Fruit fly (Drosophila melanogaster) whole organism, embryonic: ENCODE data around the gene Hmt4-20.

ENCODE experiments used
- Ada2b ChIP-seq: fragments of 200-800 bp; sonication (Bioruptor generic); IDR thresholded peaks from 2 replicates; pipeline ENCODE4 v1.3.6; 2022; ENCODE audit warnings: missing biosample characterization, missing genetic modification characterization
- B-H1 ChIP-seq: fragments of 200-800 bp; sonication (Bioruptor generic); IDR thresholded peaks from 3 replicates; pipeline ENCODE4 v1.3.6; 2022; ENCODE audit warnings: missing biosample characterization, missing genetic modification characterization
- Bdp1 ChIP-seq: fragments of 200-800 bp; sonication (Bioruptor generic); optimal IDR thresholded peaks from 3 replicates; lab custom pipeline; 2016; ENCODE audit warnings: missing biosample characterization, missing genetic modification characterization
- CG10267 ChIP-seq: fragments of 200-800 bp; sonication (Bioruptor generic); optimal IDR thresholded peaks from 2 replicates; lab custom pipeline; 2018; ENCODE audit warnings: missing biosample characterization, mild to moderate bottlenecking, missing genetic modification characterization, moderate library complexity
- CG10366 ChIP-seq: fragments of 200-800 bp; sonication (Bioruptor generic); IDR thresholded peaks from 2 replicates; pipeline ENCODE4 v1.3.6; 2022; ENCODE audit warnings: missing biosample characterization, missing genetic modification characterization
- CG10654 ChIP-seq: fragments of 200-800 bp; sonication (Bioruptor generic); optimal IDR thresholded peaks from 2 replicates; lab custom pipeline; 2016; ENCODE audit warnings: missing biosample characterization, missing genetic modification characterization
- CG10959 ChIP-seq: fragments of 200-800 bp; sonication (Bioruptor generic); IDR thresholded peaks from 2 replicates; pipeline ENCODE4 v1.3.6; 2022; ENCODE audit warnings: missing biosample characterization, missing genetic modification characterization
- CG12155 ChIP-seq: fragments of 200-800 bp; sonication (Bioruptor generic); optimal IDR thresholded peaks from 3 replicates; lab custom pipeline; 2016; ENCODE audit warnings: missing biosample characterization, missing genetic modification characterization
- CG12219 ChIP-seq: fragments of 200-800 bp; sonication (Bioruptor generic); optimal IDR thresholded peaks from 3 replicates; lab custom pipeline; 2018; ENCODE audit warnings: missing biosample characterization, mild to moderate bottlenecking, missing genetic modification characterization
- CG13296 ChIP-seq: fragments of 200-800 bp; sonication (Bioruptor generic); optimal IDR thresholded peaks from 3 replicates; lab custom pipeline; 2018; ENCODE audit warnings: missing biosample characterization, mild to moderate bottlenecking, missing genetic modification characterization
- CG13424 ChIP-seq: fragments of 200-800 bp; sonication (Bioruptor generic); optimal IDR thresholded peaks from 2 replicates; lab custom pipeline; 2019; ENCODE audit warnings: missing biosample characterization, mild to moderate bottlenecking, missing genetic modification characterization, moderate library complexity
- CG13624 ChIP-seq: fragments of 200-800 bp; sonication (Bioruptor generic); optimal IDR thresholded peaks from 2 replicates; lab custom pipeline; 2016; ENCODE audit warnings: missing biosample characterization, missing genetic modification characterization
- CG14710 ChIP-seq: fragments of 200-800 bp; sonication (Bioruptor generic); optimal IDR thresholded peaks from 3 replicates; lab custom pipeline; 2019; ENCODE audit warnings: missing biosample characterization, mild to moderate bottlenecking, missing genetic modification characterization, moderate library complexity
- CG18011 ChIP-seq: fragments of 200-800 bp; sonication (Bioruptor generic); optimal IDR thresholded peaks from 2 replicates; lab custom pipeline; 2017; ENCODE audit warnings: missing biosample characterization, missing genetic modification characterization, mild to moderate bottlenecking, moderate library complexity, missing genotype
- CG30431 ChIP-seq: fragments of 200-800 bp; sonication (Bioruptor generic); optimal IDR thresholded peaks from 2 replicates; lab custom pipeline; 2017; ENCODE audit warnings: missing biosample characterization, missing genetic modification characterization
- CG3281 ChIP-seq: fragments of 200-800 bp; sonication (Bioruptor generic); optimal IDR thresholded peaks from 3 replicates; lab custom pipeline; 2017; ENCODE audit warnings: missing biosample characterization, mild to moderate bottlenecking, missing genetic modification characterization
- CG34376 ChIP-seq: fragments of 200-800 bp; sonication (Bioruptor generic); optimal IDR thresholded peaks from 2 replicates; lab custom pipeline; 2018; ENCODE audit warnings: missing biosample characterization, mild to moderate bottlenecking, missing genetic modification characterization
- CG3995 ChIP-seq: fragments of 200-800 bp; sonication (Bioruptor generic); optimal IDR thresholded peaks from 3 replicates; lab custom pipeline; 2016; ENCODE audit warnings: missing biosample characterization, missing genetic modification characterization
- CG42726 ChIP-seq: fragments of 200-800 bp; sonication (Bioruptor generic); IDR thresholded peaks from 2 replicates; pipeline ENCODE4 v1.3.6; 2022; ENCODE audit warnings: missing biosample characterization, missing genetic modification characterization; ENCODE audit not compliant: partially characterized antibody
- CG4282 ChIP-seq: fragments of 200-800 bp; sonication (Bioruptor generic); optimal IDR thresholded peaks from 2 replicates; lab custom pipeline; 2016; ENCODE audit warnings: missing biosample characterization, missing genetic modification characterization
- CG4707 ChIP-seq: fragments of 200-800 bp; sonication (Bioruptor generic); optimal IDR thresholded peaks from 2 replicates; lab custom pipeline; 2018; ENCODE audit warnings: missing biosample characterization, mild to moderate bottlenecking, missing genetic modification characterization, moderate library complexity
- CG6813 ChIP-seq: fragments of 200-800 bp; sonication (Bioruptor generic); optimal IDR thresholded peaks from 2 replicates; lab custom pipeline; 2017; ENCODE audit warnings: missing biosample characterization, missing genetic modification characterization, mild to moderate bottlenecking, moderate library complexity, missing genetic modification reagents
- CG7357 ChIP-seq: fragments of 200-800 bp; sonication (Bioruptor generic); IDR thresholded peaks from 3 replicates; pipeline ENCODE4 v1.3.6; 2022; ENCODE audit warnings: missing biosample characterization, missing genetic modification characterization
- CG7372 ChIP-seq: fragments of 200-800 bp; sonication (Bioruptor generic); IDR thresholded peaks from 2 replicates; pipeline ENCODE4 v1.3.6; 2022; ENCODE audit warnings: missing biosample characterization, missing genetic modification characterization
- CG7839 ChIP-seq: fragments of 200-800 bp; sonication (Bioruptor generic); optimal IDR thresholded peaks from 3 replicates; lab custom pipeline; 2018; ENCODE audit warnings: missing biosample characterization, mild to moderate bottlenecking, missing genetic modification characterization, moderate library complexity
- CHES-1-like ChIP-seq: fragments of 200-800 bp; sonication (Bioruptor generic); optimal IDR thresholded peaks from 2 replicates; lab custom pipeline; 2016; ENCODE audit warnings: missing biosample characterization, missing genetic modification characterization
- Dfd ChIP-seq, 2 experiments: fragments of >200 bp; optimal IDR thresholded peaks; 2 replicates each; lab custom pipeline; 2017; ENCODE audit warnings: missing biosample characterization in 2 of 2, missing genetic modification characterization in 2 of 2
- Dll ChIP-seq: fragments of 200-800 bp; sonication (Bioruptor generic); IDR thresholded peaks from 4 replicates; pipeline ENCODE4 v1.3.6; 2022; ENCODE audit warnings: missing biosample characterization, missing genetic modification characterization; ENCODE audit not compliant: partially characterized antibody
- Hand ChIP-seq: fragments of 200-800 bp; sonication (Bioruptor generic); optimal IDR thresholded peaks from 2 replicates; lab custom pipeline; 2017; ENCODE audit warnings: mild to moderate bottlenecking, missing biosample characterization, missing genetic modification reagents, missing genetic modification characterization
- Oaz ChIP-seq: fragments of 200-800 bp; sonication (Bioruptor generic); IDR thresholded peaks from 2 replicates; pipeline ENCODE4 v1.3.6; 2022; ENCODE audit warnings: missing biosample characterization, missing genetic modification characterization
- Optix ChIP-seq: fragments of 200-800 bp; sonication (Bioruptor generic); IDR thresholded peaks from 3 replicates; pipeline ENCODE4 v1.3.6; 2022; ENCODE audit warnings: missing biosample characterization, missing genetic modification characterization
- Ravus ChIP-seq: fragments of 200-800 bp; sonication (Bioruptor generic); IDR thresholded peaks from 2 replicates; pipeline ENCODE4 v1.3.6; 2022; ENCODE audit warnings: missing biosample characterization, missing genetic modification characterization
- Scr ChIP-seq: fragments of 200-800 bp; sonication (Bioruptor generic); IDR thresholded peaks from 2 replicates; pipeline ENCODE4 v1.3.6; 2022; ENCODE audit warnings: missing biosample characterization, missing genetic modification characterization; ENCODE audit not compliant: partially characterized antibody
- Ssrp ChIP-seq: fragments of 200-800 bp; sonication (Bioruptor generic); optimal IDR thresholded peaks from 2 replicates; lab custom pipeline; 2018; ENCODE audit warnings: missing biosample characterization, mild to moderate bottlenecking, missing genetic modification characterization, moderate library complexity
- Trl ChIP-seq, 3 experiments: fragments of >200 bp in 2 of 3; fragments of 200-800 bp in 1 of 3; sonication (Bioruptor generic) in 1 of 3; optimal IDR thresholded peaks; 2 replicates in 1 of 3; 3 replicates in 2 of 3; lab custom pipeline; 2016 to 2017; ENCODE audit warnings: missing biosample characterization in 1 of 3, missing genetic modification characterization in 1 of 3
- ap ChIP-seq: fragments of 200-800 bp; sonication (Bioruptor generic); IDR thresholded peaks from 2 replicates; pipeline ENCODE4 v1.3.6; 2022; ENCODE audit warnings: missing biosample characterization, missing genetic modification characterization
- bigmax ChIP-seq: fragments of 200-800 bp; sonication (Bioruptor generic); optimal IDR thresholded peaks from 2 replicates; lab custom pipeline; 2018; ENCODE audit warnings: missing biosample characterization, mild to moderate bottlenecking, missing genetic modification characterization
- crol ChIP-seq: fragments of 200-800 bp; sonication (Bioruptor generic); IDR thresholded peaks from 2 replicates; pipeline ENCODE4 v1.3.6; 2022; ENCODE audit warnings: missing biosample characterization, missing genetic modification characterization
- en ChIP-seq: fragments of 200-800 bp; sonication (Bioruptor generic); optimal IDR thresholded peaks from 2 replicates; lab custom pipeline; 2016; ENCODE audit warnings: missing biosample characterization, missing genetic modification characterization
- lmd ChIP-seq: fragments of 200-800 bp; sonication (Bioruptor generic); IDR thresholded peaks from 2 replicates; pipeline ENCODE4 v1.3.6; 2022; ENCODE audit warnings: missing biosample characterization, missing genetic modification characterization
- lola ChIP-seq, 3 experiments: fragments of >200 bp in 2 of 3; fragments of 200-800 bp in 1 of 3; sonication (Bioruptor generic) in 1 of 3; optimal IDR thresholded peaks; 2 replicates each; lab custom pipeline; 2017 to 2019; ENCODE audit warnings: missing biosample characterization in 3 of 3, missing genetic modification characterization in 3 of 3, mild to moderate bottlenecking in 1 of 3, moderate library complexity in 1 of 3
- nmo ChIP-seq: fragments of 200-800 bp; sonication (Bioruptor generic); optimal IDR thresholded peaks from 2 replicates; lab custom pipeline; 2018; ENCODE audit warnings: missing biosample characterization, mild to moderate bottlenecking, missing genetic modification characterization, moderate library complexity
- p53 ChIP-seq: fragments of 200-800 bp; sonication (Bioruptor generic); optimal IDR thresholded peaks from 2 replicates; lab custom pipeline; 2016; ENCODE audit warnings: missing biosample characterization, missing genetic modification characterization
- pb ChIP-seq: fragments of 200-800 bp; sonication (Bioruptor generic); optimal IDR thresholded peaks from 3 replicates; lab custom pipeline; 2016; ENCODE audit warnings: missing biosample characterization, missing genetic modification characterization
- pfk ChIP-seq: fragments of 200-800 bp; sonication (Bioruptor generic); optimal IDR thresholded peaks from 2 replicates; lab custom pipeline; 2018; ENCODE audit warnings: missing biosample characterization, mild to moderate bottlenecking, missing genetic modification characterization, moderate library complexity
- pita ChIP-seq: fragments of 200-800 bp; sonication (Bioruptor generic); optimal IDR thresholded peaks from 2 replicates; lab custom pipeline; 2017; ENCODE audit warnings: missing biosample characterization, mild to moderate bottlenecking, missing genetic modification characterization
- stc ChIP-seq: fragments of 200-800 bp; sonication (Bioruptor generic); IDR thresholded peaks from 2 replicates; pipeline ENCODE4 v1.3.6; 2022; ENCODE audit warnings: missing biosample characterization, missing genetic modification characterization
- tgo ChIP-seq: fragments of 200-800 bp; sonication (Bioruptor generic); IDR thresholded peaks from 3 replicates; pipeline ENCODE4 v1.3.6; 2022; ENCODE audit warnings: missing biosample characterization, missing genetic modification characterization
- trem ChIP-seq: fragments of 200-800 bp; optimal IDR thresholded peaks from 3 replicates; lab custom pipeline; 2019; ENCODE audit warnings: missing biosample characterization, mild to moderate bottlenecking, missing genetic modification characterization, moderate library complexity
- yki ChIP-seq: fragments of >200 bp; optimal IDR thresholded peaks from 3 replicates; lab custom pipeline; 2018
- zen ChIP-seq: fragments of 200-800 bp; sonication (Bioruptor generic); optimal IDR thresholded peaks from 3 replicates; lab custom pipeline; 2018; ENCODE audit warnings: missing biosample characterization, mild to moderate bottlenecking, missing genetic modification characterization, moderate library complexity

The Hmt4-20 gene

DNA sequence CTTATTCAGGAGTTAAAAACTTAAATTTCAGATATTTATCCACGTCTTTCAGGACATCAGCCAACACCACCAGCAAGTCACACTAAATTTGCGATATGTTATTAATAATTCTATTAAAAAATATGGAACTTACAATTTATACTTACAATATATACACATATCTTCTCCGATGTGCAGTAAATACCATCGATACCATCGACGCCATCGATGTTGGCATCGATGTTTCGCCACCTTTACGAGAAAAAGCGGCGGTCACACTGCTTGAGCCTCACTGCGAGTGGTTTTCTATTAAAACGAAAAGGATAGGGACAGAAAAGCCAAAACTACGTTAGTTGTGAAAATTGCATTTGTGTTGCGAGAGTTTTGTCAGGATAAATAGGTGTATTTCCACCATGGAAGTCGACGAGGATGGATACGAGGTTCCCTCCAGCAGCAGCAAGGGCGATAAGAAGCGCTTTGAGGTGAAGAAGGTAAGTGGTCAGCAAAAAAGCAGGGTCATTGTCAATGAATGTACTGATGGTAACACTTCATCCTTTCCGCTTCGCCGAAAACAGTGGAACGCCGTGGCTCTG is 8.7 kb downstream of the Hmt4-20 start, which contains the start of gene Roc1a (continued):
- peak in 1 of 3 experiments; percentile 13 for TF ChIP-seq lola (GFP tag; optimal IDR thresholded peaks at IDR 0.05; lab: Kevin White, UChicago)
- TF ChIP-seq CG12219 (GFP tag; lab: Kevin White, UChicago) = no peak
- no peak for TF ChIP-seq Dfd (GFP tag; optimal IDR thresholded peaks at IDR 0.05; lab: Kevin White, UChicago)
- no peak for TF ChIP-seq CG30431
- no peak for TF ChIP-seq CG34376 (GFP tag; lab: Kevin White, UChicago)
- TF ChIP-seq pb (GFP tag; lab: Kevin White, UChicago) = no peak
- TF ChIP-seq p53 (GFP tag; lab: Kevin White, UChicago) = no peak
- TF ChIP-seq Ada2b = no peak
- no peak for TF ChIP-seq CG18011 (GFP tag; lab: Kevin White, UChicago)
- TF ChIP-seq CHES-1-like = no peak
- no peak for TF ChIP-seq trem (tag; lab: Kevin White, UChicago)
- no peak for TF ChIP-seq CG12155 (GFP tag; lab: Kevin White, UChicago)
- no peak for TF ChIP-seq CG10654 (GFP tag; lab: Kevin White, UChicago)
- no peak for TF ChIP-seq en (GFP tag; lab: Kevin White, UChicago)
- no peak for TF ChIP-seq pita (GFP tag; lab: Kevin White, UChicago)
- no peak for TF ChIP-seq CG10959 (GFP tag; lab: Robert Waterston, UW)
- no peak for TF ChIP-seq CG3281
- TF ChIP-seq CG42726 = peak; percentile 85
- TF ChIP-seq CG14710 (tag; lab: Kevin White, UChicago) = peak; percentile 32
- TF ChIP-seq Ravus = no peak
- TF ChIP-seq CG7357 (GFP tag; lab: Robert Waterston, UW) = no peak
- TF ChIP-seq CG10366 (GFP tag; lab: Robert Waterston, UW) = no peak
- no peak for TF ChIP-seq CG6813 (GFP tag; lab: Kevin White, UChicago)
- TF ChIP-seq lmd (GFP tag; lab: Robert Waterston, UW) = no peak
- TF ChIP-seq CG13624 (GFP tag; lab: Kevin White, UChicago) = no peak
- TF ChIP-seq tgo = no peak
- no peak for TF ChIP-seq pfk (GFP tag; lab: Kevin White, UChicago)
- TF ChIP-seq ap (GFP tag; lab: Robert Waterston, UW) = no peak
- TF ChIP-seq Dll (GFP tag; lab: Robert Waterston, UW) = peak; percentile 57; the same call in 1 of the 4 replicates
- no peak for TF ChIP-seq stc (GFP tag; lab: Robert Waterston, UW)
- TF ChIP-seq CG10267 = no peak
- TF ChIP-seq zen (tag; lab: Kevin White, UChicago) = no peak
- TF ChIP-seq CG4707 = no peak
- no peak for TF ChIP-seq Optix (GFP tag; lab: Robert Waterston, UW)
- TF ChIP-seq nmo (GFP tag; lab: Kevin White, UChicago) = peak; percentile 23
- TF ChIP-seq B-H1 (GFP tag; lab: Robert Waterston, UW) = no peak
- no peak for TF ChIP-seq Ssrp (tag; lab: Kevin White, UChicago)
- no peak for TF ChIP-seq bigmax (GFP tag; lab: Kevin White, UChicago)
- no peak for TF ChIP-seq CG7839 (tag; lab: Kevin White, UChicago)
- no peak for TF ChIP-seq CG7372
- no peak for TF ChIP-seq crol (GFP tag; lab: Robert Waterston, UW)
- no peak for TF ChIP-seq Hand
- TF ChIP-seq CG4282 (GFP tag; lab: Kevin White, UChicago) = no peak
- TF ChIP-seq Oaz (GFP tag; lab: Robert Waterston, UW) = no peak
- no peak for TF ChIP-seq CG3995 (GFP tag; lab: Kevin White, UChicago)
- TF ChIP-seq yki (lab: Kevin White, UChicago) = no peak
- no peak for TF ChIP-seq Bdp1
- no peak for TF ChIP-seq CG13296 (GFP tag; lab: Kevin White, UChicago)
- no peak for TF ChIP-seq Trl (optimal IDR thresholded peaks at IDR 0.05; lab: Kevin White, UChicago)
- TF ChIP-seq Trl (GFP tag; optimal IDR thresholded peaks at IDR 0.05; lab: Kevin White, UChicago) = no peak
- peak; percentile 73 for TF ChIP-seq Scr
- peak; percentile 20 for TF ChIP-seq CG13424 (tag; lab: Kevin White, UChicago)
